Worm (Caenorhabditis elegans) whole organism, L2 larva: ENCODE results near the gene T20G5.12.

ENCODE experiments used
- ZK546.5 ChIP-seq: sonication (generic microtip); optimal IDR thresholded peaks from 2 replicates; lab custom pipeline; 2017; ENCODE audit warnings: missing biosample characterization, missing genetic modification characterization
- alr-1 ChIP-seq: fragments of 150-350 bp; optimal IDR thresholded peaks from 2 replicates; lab custom pipeline; 2014; ENCODE audit warnings: missing biosample characterization, missing genetic modification characterization
- ama-1 ChIP-seq: fragments of 150-350 bp; optimal IDR thresholded peaks from 2 replicates; lab custom pipeline; 2018; ENCODE audit warnings: inconsistent platforms
- egl-27 ChIP-seq: sonication (generic microtip); optimal IDR thresholded peaks from 3 replicates; lab custom pipeline; 2017; ENCODE audit warnings: missing biosample characterization, missing genetic modification reagents, missing genetic modification characterization
- elt-3 ChIP-seq: sonication (generic microtip); optimal IDR thresholded peaks from 2 replicates; lab custom pipeline; 2017; ENCODE audit warnings: missing biosample characterization, missing genetic modification characterization
- fos-1 ChIP-seq: fragments of 150-350 bp; optimal IDR thresholded peaks from 2 replicates; lab custom pipeline; 2014; ENCODE audit warnings: missing biosample characterization, missing genetic modification characterization
- lin-11 ChIP-seq: fragments of 150-350 bp; sonication (generic microtip); optimal IDR thresholded peaks from 2 replicates; lab custom pipeline; 2014; ENCODE audit warnings: missing biosample characterization, missing genetic modification characterization, inconsistent platforms, mixed read lengths
- mbf-1 ChIP-seq: sonication (generic microtip); optimal IDR thresholded peaks from 2 replicates; lab custom pipeline; 2017; ENCODE audit warnings: missing biosample characterization, missing genetic modification characterization
- nhr-12 ChIP-seq: fragments of 150-350 bp; optimal IDR thresholded peaks from 2 replicates; lab custom pipeline; 2014; ENCODE audit warnings: missing biosample characterization, missing genetic modification characterization
- nhr-23 ChIP-seq: fragments of 150-350 bp; optimal IDR thresholded peaks from 2 replicates; lab custom pipeline; 2014; ENCODE audit warnings: missing biosample characterization, missing genetic modification reagents, missing genetic modification characterization
- nhr-25 ChIP-seq: fragments of 150-350 bp; sonication (generic microtip); optimal IDR thresholded peaks from 3 replicates; lab custom pipeline; 2014; ENCODE audit warnings: missing biosample characterization, missing genetic modification characterization
- snpc-4 ChIP-seq: fragments of 150-350 bp; optimal IDR thresholded peaks from 2 replicates; lab custom pipeline; 2014; ENCODE audit warnings: missing biosample characterization, missing genetic modification characterization
- unc-39 ChIP-seq: fragments of 150-350 bp; optimal IDR thresholded peaks from 2 replicates; lab custom pipeline; 2014; ENCODE audit warnings: missing biosample characterization, missing genetic modification characterization
- ztf-1 ChIP-seq: fragments of 200-800 bp; sonication (Bioruptor generic); conservative IDR thresholded peaks from 2 replicates; pipeline ENCODE4 v1.3.6; 2022; ENCODE audit warnings: missing genetic modification characterization, missing compliant biosample characterization

DNA sequence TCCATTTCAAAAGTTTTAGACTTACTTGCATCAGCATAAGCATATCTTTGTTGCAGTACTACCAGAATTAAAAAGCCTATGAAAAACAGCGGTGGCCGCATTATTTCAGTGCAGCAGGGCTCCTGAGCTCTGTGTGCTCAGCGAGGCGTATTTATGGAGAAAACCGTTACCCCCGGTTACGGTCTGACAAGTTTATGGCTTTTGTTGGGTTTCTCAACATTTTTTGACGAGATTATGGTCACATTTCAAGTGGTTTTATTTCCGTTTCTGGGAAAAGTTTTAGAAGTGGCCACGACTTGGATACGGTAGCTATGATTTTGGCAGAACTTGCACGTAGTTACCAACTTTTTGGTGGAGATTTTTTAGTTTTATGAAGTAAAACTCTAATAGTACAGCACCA lies 32.6 kb downstream of the T20G5.12 start, which contains the start of gene paml-1:
- no peak for TF ChIP-seq nhr-25
- TF ChIP-seq ztf-1 (GFP tag; lab: Robert Waterston, UW): no peak
- TF ChIP-seq snpc-4 (tag; lab: Kevin White, UChicago): no peak
- TF ChIP-seq ama-1 (lab: Kevin White, UChicago): no peak
- no peak for TF ChIP-seq nhr-12 (tag; lab: Kevin White, UChicago)
- TF ChIP-seq nhr-23: no peak
- TF ChIP-seq mbf-1 (tag; lab: Kevin White, UChicago): no peak
- TF ChIP-seq lin-11 (tag; lab: Kevin White, UChicago): no peak
- no peak for TF ChIP-seq elt-3 (tag; lab: Kevin White, UChicago)
- no peak for TF ChIP-seq egl-27
- no peak for TF ChIP-seq unc-39 (tag; lab: Kevin White, UChicago)
- TF ChIP-seq fos-1 (tag; lab: Kevin White, UChicago): no peak
- no peak for TF ChIP-seq ZK546.5
- TF ChIP-seq alr-1: no peak
